Fruit fly (Drosophila melanogaster) whole organism, embryonic: Measurements from ENCODE around the gene CG12020.
A peak's percentile ranks its signal among the peaks of the same experiment; 100 is the strongest.

Source experiments
- Ada2b ChIP-seq: fragments of 200-800 bp; sonication (Bioruptor generic); IDR thresholded peaks from 2 replicates; pipeline ENCODE4 v1.3.6; 2022; ENCODE audit warnings: missing biosample characterization, missing genetic modification characterization
- BEAF-32 ChIP-seq: fragments of 200-800 bp; sonication (Bioruptor generic); optimal IDR thresholded peaks from 3 replicates; lab custom pipeline; 2017; ENCODE audit warnings: missing biosample characterization, missing genetic modification characterization, mild to moderate bottlenecking, moderate library complexity, missing genetic modification reagents
- Bgb ChIP-seq: fragments of 200-800 bp; sonication (Bioruptor generic); IDR thresholded peaks from 2 replicates; pipeline ENCODE4 v1.3.6; 2022; ENCODE audit warnings: missing biosample characterization, missing genetic modification characterization; ENCODE audit not compliant: partially characterized antibody
- Blimp-1 ChIP-seq: fragments of 200-800 bp; sonication (Bioruptor generic); optimal IDR thresholded peaks from 3 replicates; lab custom pipeline; 2018; ENCODE audit warnings: missing biosample characterization, missing genetic modification characterization, mild to moderate bottlenecking, moderate library complexity, missing genetic modification reagents
- CG10959 ChIP-seq: fragments of 200-800 bp; sonication (Bioruptor generic); IDR thresholded peaks from 2 replicates; pipeline ENCODE4 v1.3.6; 2022; ENCODE audit warnings: missing biosample characterization, missing genetic modification characterization
- CG17802 ChIP-seq: fragments of 200-800 bp; sonication (Bioruptor generic); optimal IDR thresholded peaks from 2 replicates; lab custom pipeline; 2018; ENCODE audit warnings: missing biosample characterization, mild to moderate bottlenecking, missing genetic modification characterization, moderate library complexity
- CG18262 ChIP-seq: fragments of 200-800 bp; optimal IDR thresholded peaks from 3 replicates; lab custom pipeline; 2019; ENCODE audit warnings: missing biosample characterization, mild to moderate bottlenecking, missing genetic modification characterization, moderate library complexity
- CG1832 ChIP-seq: fragments of 200-800 bp; sonication (Bioruptor generic); optimal IDR thresholded peaks from 2 replicates; lab custom pipeline; 2017; ENCODE audit warnings: missing biosample characterization, mild to moderate bottlenecking, missing genetic modification characterization, inconsistent platforms
- CG2120 ChIP-seq: fragments of 200-800 bp; sonication (Bioruptor generic); optimal IDR thresholded peaks from 3 replicates; lab custom pipeline; 2016; ENCODE audit warnings: missing biosample characterization, missing genetic modification characterization
- CG34376 ChIP-seq: fragments of 200-800 bp; sonication (Bioruptor generic); optimal IDR thresholded peaks from 2 replicates; lab custom pipeline; 2018; ENCODE audit warnings: missing biosample characterization, mild to moderate bottlenecking, missing genetic modification characterization
- CG42726 ChIP-seq: fragments of 200-800 bp; sonication (Bioruptor generic); IDR thresholded peaks from 2 replicates; pipeline ENCODE4 v1.3.6; 2022; ENCODE audit warnings: missing biosample characterization, missing genetic modification characterization; ENCODE audit not compliant: partially characterized antibody
- CG6175 ChIP-seq: fragments of 200-800 bp; sonication (Bioruptor generic); IDR thresholded peaks from 3 replicates; pipeline ENCODE4 v1.3.6; 2022; ENCODE audit warnings: missing biosample characterization, missing genetic modification characterization
- CG7963 ChIP-seq: fragments of 200-800 bp; sonication (Bioruptor generic); IDR thresholded peaks from 3 replicates; pipeline ENCODE4 v1.3.6; 2022; ENCODE audit warnings: missing biosample characterization, missing genetic modification characterization; ENCODE audit not compliant: partially characterized antibody
- CG9437 ChIP-seq: fragments of 200-800 bp; sonication (Bioruptor generic); optimal IDR thresholded peaks from 2 replicates; lab custom pipeline; 2018; ENCODE audit warnings: missing biosample characterization, mild to moderate bottlenecking, missing genetic modification characterization
- CHES-1-like ChIP-seq: fragments of 200-800 bp; sonication (Bioruptor generic); optimal IDR thresholded peaks from 2 replicates; lab custom pipeline; 2016; ENCODE audit warnings: missing biosample characterization, missing genetic modification characterization
- Dll ChIP-seq: fragments of 200-800 bp; sonication (Bioruptor generic); IDR thresholded peaks from 4 replicates; pipeline ENCODE4 v1.3.6; 2022; ENCODE audit warnings: missing biosample characterization, missing genetic modification characterization; ENCODE audit not compliant: partially characterized antibody
- Dp ChIP-seq: fragments of 200-800 bp; sonication (Bioruptor generic); optimal IDR thresholded peaks from 2 replicates; lab custom pipeline; 2018; ENCODE audit warnings: missing biosample characterization, mild to moderate bottlenecking, missing genetic modification characterization, moderate library complexity
- Dref ChIP-seq: fragments of 200-800 bp; sonication (Bioruptor generic); IDR thresholded peaks from 2 replicates; pipeline ENCODE4 v1.3.6; 2022; ENCODE audit warnings: missing biosample characterization, missing genetic modification characterization
- Ets65A ChIP-seq: fragments of 200-800 bp; sonication (Bioruptor generic); peaks from one replicate; lab custom pipeline; 2016; ENCODE audit warnings: missing biosample characterization, missing genetic modification characterization
- Gsc ChIP-seq: fragments of 200-800 bp; sonication (Bioruptor generic); IDR thresholded peaks from 2 replicates; pipeline ENCODE4 v1.3.6; 2022; ENCODE audit warnings: missing biosample characterization, missing genetic modification characterization
- Kr ChIP-seq: fragments of 200-800 bp; sonication (Bioruptor generic); optimal IDR thresholded peaks from 2 replicates; lab custom pipeline; 2017; ENCODE audit warnings: missing biosample characterization, mild to moderate bottlenecking, missing genetic modification characterization
- MESR4 ChIP-seq: fragments of 200-800 bp; sonication (Bioruptor generic); optimal IDR thresholded peaks from 2 replicates; lab custom pipeline; 2018; ENCODE audit warnings: missing biosample characterization, mild to moderate bottlenecking, missing genetic modification characterization, moderate library complexity
- MTF-1 ChIP-seq: fragments of 200-800 bp; sonication (Bioruptor generic); optimal IDR thresholded peaks from 2 replicates; lab custom pipeline; 2018; ENCODE audit warnings: missing biosample characterization, mild to moderate bottlenecking, missing genetic modification characterization, borderline replicate concordance
- Mrtf ChIP-seq: fragments of 200-800 bp; sonication (Bioruptor generic); IDR thresholded peaks from 3 replicates; pipeline ENCODE4 v1.3.6; 2022; ENCODE audit warnings: missing biosample characterization, missing genetic modification characterization
- NFAT ChIP-seq: fragments of 200-800 bp; sonication (Bioruptor generic); IDR thresholded peaks from 2 replicates; pipeline ENCODE4 v1.3.6; 2022; ENCODE audit warnings: missing biosample characterization, missing genetic modification characterization
- Nf-YB ChIP-seq: fragments of 200-800 bp; sonication (Bioruptor generic); optimal IDR thresholded peaks from 3 replicates; lab custom pipeline; 2019; ENCODE audit warnings: missing biosample characterization, mild to moderate bottlenecking, missing genetic modification characterization, moderate library complexity
- Sox102F ChIP-seq: fragments of 200-800 bp; sonication (Bioruptor generic); optimal IDR thresholded peaks from 2 replicates; lab custom pipeline; 2018; ENCODE audit warnings: missing biosample characterization, mild to moderate bottlenecking, missing genetic modification characterization, moderate library complexity
- Spps ChIP-seq: fragments of 200-800 bp; sonication (Bioruptor generic); optimal IDR thresholded peaks from 2 replicates; lab custom pipeline; 2018; ENCODE audit warnings: missing biosample characterization, mild to moderate bottlenecking, missing genetic modification characterization
- Stat92E ChIP-seq, 3 experiments: fragments of >200 bp in 2 of 3; fragments of 200-800 bp in 1 of 3; sonication (Bioruptor generic) in 1 of 3; optimal IDR thresholded peaks; 2 replicates each; lab custom pipeline; 2017 to 2019; ENCODE audit warnings: missing biosample characterization in 3 of 3, missing genetic modification characterization in 3 of 3, mild to moderate bottlenecking in 1 of 3, moderate library complexity in 1 of 3
- Xbp1 ChIP-seq: fragments of 200-800 bp; sonication (Bioruptor generic); optimal IDR thresholded peaks from 3 replicates; lab custom pipeline; 2016; ENCODE audit warnings: missing biosample characterization, mild to moderate bottlenecking, missing genetic modification characterization
- amos ChIP-seq: fragments of 200-800 bp; sonication (Bioruptor generic); IDR thresholded peaks from 2 replicates; pipeline ENCODE4 v1.3.6; 2022; ENCODE audit warnings: missing biosample characterization, missing genetic modification characterization; ENCODE audit not compliant: partially characterized antibody
- ase ChIP-seq: fragments of 200-800 bp; sonication (Bioruptor generic); IDR thresholded peaks from 3 replicates; pipeline ENCODE4 v1.3.6; 2022; ENCODE audit warnings: missing biosample characterization, missing genetic modification characterization
- cas ChIP-seq: fragments of 200-800 bp; sonication (Bioruptor generic); IDR thresholded peaks from 2 replicates; pipeline ENCODE4 v1.3.6; 2022; ENCODE audit warnings: missing biosample characterization, missing genetic modification characterization
- crc ChIP-seq: fragments of 200-800 bp; sonication (Bioruptor generic); optimal IDR thresholded peaks from 2 replicates; lab custom pipeline; 2016; ENCODE audit warnings: missing biosample characterization, missing genetic modification characterization
- dati ChIP-seq: fragments of 200-800 bp; sonication (Bioruptor generic); IDR thresholded peaks from 2 replicates; pipeline ENCODE4 v1.3.6; 2022; ENCODE audit warnings: missing biosample characterization, missing genetic modification characterization
- fu2 ChIP-seq: fragments of 200-800 bp; sonication (Bioruptor generic); optimal IDR thresholded peaks from 2 replicates; lab custom pipeline; 2016; ENCODE audit warnings: missing biosample characterization, missing genetic modification characterization
- hbn ChIP-seq: fragments of 200-800 bp; sonication (Bioruptor generic); IDR thresholded peaks from 2 replicates; pipeline ENCODE4 v1.3.6; 2022; ENCODE audit warnings: missing biosample characterization, missing genetic modification characterization; ENCODE audit not compliant: partially characterized antibody
- insv ChIP-seq, 2 experiments: fragments of 200-800 bp; sonication (Bioruptor generic); optimal IDR thresholded peaks; 3 replicates each; lab custom pipeline; 2016 to 2018; ENCODE audit warnings: missing biosample characterization in 2 of 2, missing genetic modification characterization in 2 of 2
- kay ChIP-seq: fragments of 200-800 bp; sonication (Bioruptor generic); optimal IDR thresholded peaks from 2 replicates; lab custom pipeline; 2016; ENCODE audit warnings: missing biosample characterization, missing genetic modification characterization
- onecut ChIP-seq: fragments of 200-800 bp; sonication (Bioruptor generic); IDR thresholded peaks from 2 replicates; pipeline ENCODE4 v1.3.6; 2022; ENCODE audit warnings: missing biosample characterization, missing genetic modification characterization
- pnt ChIP-seq: fragments of 200-800 bp; sonication (Bioruptor generic); optimal IDR thresholded peaks from 3 replicates; lab custom pipeline; 2016; ENCODE audit warnings: missing biosample characterization, missing genetic modification characterization
- pum ChIP-seq: fragments of 200-800 bp; sonication (Bioruptor generic); optimal IDR thresholded peaks from 2 replicates; lab custom pipeline; 2016; ENCODE audit warnings: missing biosample characterization, missing genetic modification characterization
- repo ChIP-seq: fragments of 200-800 bp; sonication (Bioruptor generic); optimal IDR thresholded peaks from 2 replicates; lab custom pipeline; 2016; ENCODE audit warnings: missing biosample characterization, missing genetic modification characterization
- row ChIP-seq: fragments of 200-800 bp; sonication (Bioruptor generic); IDR thresholded peaks from 3 replicates; pipeline ENCODE4 v1.3.6; 2022; ENCODE audit warnings: missing biosample characterization, missing genetic modification characterization
- run ChIP-seq: fragments of 200-800 bp; sonication (Bioruptor generic); optimal IDR thresholded peaks from 3 replicates; lab custom pipeline; 2018; ENCODE audit warnings: missing biosample characterization, mild to moderate bottlenecking, missing genetic modification characterization
- slbo ChIP-seq: fragments of 200-800 bp; sonication (Bioruptor generic); IDR thresholded peaks from 2 replicates; pipeline ENCODE4 v1.3.6; 2022; ENCODE audit warnings: missing biosample characterization, missing genetic modification characterization
- stwl ChIP-seq: fragments of 200-800 bp; sonication (Bioruptor generic); optimal IDR thresholded peaks from 3 replicates; lab custom pipeline; 2018; ENCODE audit warnings: missing biosample characterization, mild to moderate bottlenecking, missing genetic modification characterization, moderate library complexity
- trem ChIP-seq: fragments of 200-800 bp; optimal IDR thresholded peaks from 3 replicates; lab custom pipeline; 2019; ENCODE audit warnings: missing biosample characterization, mild to moderate bottlenecking, missing genetic modification characterization, moderate library complexity
- vvl ChIP-seq: fragments of 200-800 bp; sonication (Bioruptor generic); IDR thresholded peaks from 2 replicates; pipeline ENCODE4 v1.3.6; 2022; ENCODE audit warnings: missing biosample characterization, missing genetic modification characterization
- wor ChIP-seq: fragments of 200-800 bp; sonication (Bioruptor generic); IDR thresholded peaks from 2 replicates; pipeline ENCODE4 v1.3.6; 2022; ENCODE audit warnings: missing biosample characterization, missing genetic modification characterization
- zen2 ChIP-seq: fragments of 200-800 bp; sonication (Bioruptor generic); IDR thresholded peaks from 3 replicates; pipeline ENCODE4 v1.3.6; 2022; ENCODE audit warnings: missing biosample characterization, missing genetic modification characterization; ENCODE audit not compliant: partially characterized antibody

CG12020 gene

DNA sequence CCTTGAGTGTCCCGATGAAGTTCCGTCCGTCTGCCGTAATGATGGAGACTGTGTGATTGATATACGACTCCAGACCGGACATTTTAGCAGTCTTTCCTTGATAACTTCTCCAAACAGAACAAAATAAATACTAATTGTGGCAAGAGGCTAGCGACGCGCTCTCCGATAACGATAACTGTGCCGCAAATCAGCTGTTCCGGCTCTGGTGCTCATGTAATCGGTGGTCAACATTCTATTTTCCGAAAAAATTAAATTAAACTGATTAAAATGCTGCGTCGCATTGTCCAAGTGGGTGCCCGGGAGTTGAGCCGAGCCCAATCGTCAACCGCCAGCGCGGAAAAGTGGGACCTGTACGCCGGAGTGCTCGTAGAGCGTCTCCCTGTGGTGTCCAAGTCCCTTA lies 19.9 kb upstream of the CG12020 start, which contains the start of the genes CG2021 and mRpL46 (continued):
- TF ChIP-seq crc (GFP tag; lab: Kevin White, UChicago), result no peak
- no peak for TF ChIP-seq CHES-1-like
- no peak for TF ChIP-seq CG6175 (GFP tag; lab: Robert Waterston, UW)
- TF ChIP-seq NFAT, result no peak
- TF ChIP-seq CG18262 (tag; lab: Kevin White, UChicago), result no peak
- TF ChIP-seq Dp, result peak; percentile 7
- TF ChIP-seq row (GFP tag; lab: Robert Waterston, UW), result no peak
- no peak for TF ChIP-seq slbo (GFP tag; lab: Robert Waterston, UW)
- TF ChIP-seq fu2 (GFP tag; lab: Kevin White, UChicago), result no peak
- no peak for TF ChIP-seq CG2120 (GFP tag; lab: Kevin White, UChicago)
- TF ChIP-seq pum (GFP tag; lab: Kevin White, UChicago), result no peak
- TF ChIP-seq cas (GFP tag; lab: Robert Waterston, UW), result no peak
- TF ChIP-seq ase (GFP tag; lab: Robert Waterston, UW), result no peak
- TF ChIP-seq Dll (GFP tag; lab: Robert Waterston, UW), result peak; percentile 63; the same call in 2 of the 4 replicates
- TF ChIP-seq Stat92E (GFP tag; optimal IDR thresholded peaks at IDR 0.05; lab: Kevin White, UChicago), result no peak
- no peak for TF ChIP-seq Mrtf (GFP tag; lab: Robert Waterston, UW)
- no peak for TF ChIP-seq MTF-1 (GFP tag; lab: Kevin White, UChicago)
- TF ChIP-seq Spps (tag; lab: Kevin White, UChicago), result no peak
- no peak for TF ChIP-seq wor (GFP tag; lab: Robert Waterston, UW)
- TF ChIP-seq trem (tag; lab: Kevin White, UChicago), result peak; percentile 5
- TF ChIP-seq Ada2b (GFP tag; lab: Robert Waterston, UW), result no peak
- no peak for TF ChIP-seq CG42726
- TF ChIP-seq Xbp1 (GFP tag; lab: Kevin White, UChicago), result no peak
- no peak for TF ChIP-seq onecut (GFP tag; lab: Robert Waterston, UW)
- TF ChIP-seq Gsc (GFP tag; lab: Robert Waterston, UW), result no peak
- TF ChIP-seq Sox102F (GFP tag; lab: Kevin White, UChicago), result no peak
- TF ChIP-seq run (tag; lab: Kevin White, UChicago), result no peak
- no peak for TF ChIP-seq insv (GFP tag; optimal IDR thresholded peaks at IDR 0.05; lab: Kevin White, UChicago)
- peak; percentile 40; the same call in 1 of the 2 replicates for TF ChIP-seq amos
- TF ChIP-seq dati (GFP tag; lab: Robert Waterston, UW), result no peak
- TF ChIP-seq CG10959, result no peak
- no peak for TF ChIP-seq pnt (GFP tag; lab: Kevin White, UChicago)
- TF ChIP-seq zen2 (GFP tag; lab: Robert Waterston, UW), result peak; percentile 53; the same call in 1 of the 3 replicates
- no peak for TF ChIP-seq CG9437 (GFP tag; lab: Kevin White, UChicago)
- peak; percentile 8 for TF ChIP-seq BEAF-32 (GFP tag; lab: Kevin White, UChicago)
- TF ChIP-seq Ets65A (GFP tag; lab: Kevin White, UChicago), result no peak
- peak; percentile 28; the same call in 1 of the 2 replicates for TF ChIP-seq hbn (GFP tag; lab: Robert Waterston, UW)
- TF ChIP-seq CG1832 (GFP tag; lab: Kevin White, UChicago), result no peak
- no peak for TF ChIP-seq CG34376 (GFP tag; lab: Kevin White, UChicago)
- no peak for TF ChIP-seq Kr (GFP tag; lab: Kevin White, UChicago)
- no peak for TF ChIP-seq CG17802 (tag; lab: Kevin White, UChicago)
- TF ChIP-seq stwl, result no peak
- TF ChIP-seq kay, result no peak
- TF ChIP-seq CG7963 (GFP tag; lab: Robert Waterston, UW), result peak; percentile 49; the same call in 1 of the 3 replicates
- TF ChIP-seq Bgb, result no peak; the same call in 1 of the 2 replicates
- TF ChIP-seq MESR4 (GFP tag; lab: Kevin White, UChicago), result peak; percentile 68
- TF ChIP-seq Nf-YB (GFP tag; lab: Kevin White, UChicago), result no peak
- TF ChIP-seq Dref (GFP tag; lab: Robert Waterston, UW), result peak; percentile 62
- TF ChIP-seq Blimp-1 (GFP tag; lab: Kevin White, UChicago), result no peak
- TF ChIP-seq vvl, result no peak
- TF ChIP-seq repo (GFP tag; lab: Kevin White, UChicago), result no peak
